Worm (Caenorhabditis elegans) whole organism, late embryonic: ENCODE data around the gene acbp-5.

Source experiments
- C08G9.2 ChIP-seq: sonication (generic microtip); optimal IDR thresholded peaks from 2 replicates; lab custom pipeline; 2016; ENCODE audit warnings: mild to moderate bottlenecking, missing genetic modification characterization, moderate library complexity, missing compliant biosample characterization
- K02D7.2 ChIP-seq: sonication (generic microtip); optimal IDR thresholded peaks from 2 replicates; lab custom pipeline; 2017; ENCODE audit warnings: mild to moderate bottlenecking, missing genetic modification characterization, missing compliant biosample characterization
- ahr-1 ChIP-seq: sonication (generic microtip); optimal IDR thresholded peaks from 2 replicates; lab custom pipeline; 2016; ENCODE audit warnings: missing genetic modification characterization, missing compliant biosample characterization
- ceh-14 ChIP-seq: sonication (generic microtip); optimal IDR thresholded peaks from 2 replicates; lab custom pipeline; 2016; ENCODE audit warnings: missing genotype, missing genetic modification characterization, missing compliant biosample characterization
- ceh-2 ChIP-seq: sonication (generic microtip); optimal IDR thresholded peaks from 2 replicates; lab custom pipeline; 2016; ENCODE audit warnings: missing genotype, missing genetic modification characterization, missing compliant biosample characterization
- ceh-22 ChIP-seq: sonication (generic microtip); optimal IDR thresholded peaks from 2 replicates; lab custom pipeline; 2017; ENCODE audit warnings: missing biosample characterization, missing genetic modification characterization
- ceh-34 ChIP-seq: sonication (generic microtip); optimal IDR thresholded peaks from 2 replicates; lab custom pipeline; 2016; ENCODE audit warnings: mild to moderate bottlenecking, missing genetic modification characterization, missing compliant biosample characterization
- ceh-48 ChIP-seq: sonication (generic microtip); optimal IDR thresholded peaks from 2 replicates; lab custom pipeline; 2016; ENCODE audit warnings: missing genetic modification characterization, inconsistent platforms, missing compliant biosample characterization
- che-1 ChIP-seq: sonication (generic microtip); optimal IDR thresholded peaks from 2 replicates; lab custom pipeline; 2016; ENCODE audit warnings: mild to moderate bottlenecking, missing genetic modification characterization, missing compliant biosample characterization
- dmd-4 ChIP-seq: sonication (generic microtip); optimal IDR thresholded peaks from 2 replicates; lab custom pipeline; 2016; ENCODE audit warnings: borderline replicate concordance, missing genetic modification characterization, missing compliant biosample characterization
- dve-1 ChIP-seq: sonication (generic microtip); optimal IDR thresholded peaks from 2 replicates; lab custom pipeline; 2017; ENCODE audit warnings: antibody characterized with exemption, mild to moderate bottlenecking, missing genetic modification characterization, missing compliant biosample characterization
- elt-2 ChIP-seq: sonication (generic microtip); optimal IDR thresholded peaks from 2 replicates; lab custom pipeline; 2016; ENCODE audit warnings: missing genetic modification reagents, missing genetic modification characterization, missing compliant biosample characterization
- ets-4 ChIP-seq: sonication (generic microtip); optimal IDR thresholded peaks from 2 replicates; lab custom pipeline; 2016; ENCODE audit warnings: missing genetic modification characterization, missing compliant biosample characterization
- fax-1 ChIP-seq: sonication (generic microtip); optimal IDR thresholded peaks from 2 replicates; lab custom pipeline; 2016; ENCODE audit warnings: missing genotype, missing genetic modification characterization, missing compliant biosample characterization
- fkh-10 ChIP-seq: fragments of 150-350 bp; optimal IDR thresholded peaks from 2 replicates; lab custom pipeline; 2014; ENCODE audit warnings: missing biosample characterization, missing genetic modification reagents, missing genetic modification characterization
- fkh-6 ChIP-seq: sonication (generic microtip); optimal IDR thresholded peaks from 2 replicates; lab custom pipeline; 2016; ENCODE audit warnings: missing genetic modification characterization, missing compliant biosample characterization
- gmeb-2 ChIP-seq: sonication (generic microtip); optimal IDR thresholded peaks from 2 replicates; lab custom pipeline; 2016; ENCODE audit warnings: missing genetic modification characterization, inconsistent platforms, missing compliant biosample characterization
- hlh-13 ChIP-seq: fragments of 200-800 bp; sonication (Bioruptor generic); optimal IDR thresholded peaks from 2 replicates; lab custom pipeline; 2018; ENCODE audit warnings: mild to moderate bottlenecking, missing genetic modification characterization, missing compliant biosample characterization
- hlh-6 ChIP-seq: sonication (generic microtip); optimal IDR thresholded peaks from 2 replicates; lab custom pipeline; 2016; ENCODE audit warnings: missing genotype, missing genetic modification characterization, missing compliant biosample characterization
- hlh-8 ChIP-seq: sonication (generic microtip); optimal IDR thresholded peaks from 2 replicates; lab custom pipeline; 2016; ENCODE audit warnings: missing genotype, missing genetic modification characterization, missing compliant biosample characterization
- lim-6 ChIP-seq: sonication (generic microtip); optimal IDR thresholded peaks from 2 replicates; lab custom pipeline; 2016; ENCODE audit warnings: missing genetic modification characterization, missing compliant biosample characterization
- lin-11 ChIP-seq: fragments of 200-800 bp; sonication (Bioruptor generic); optimal IDR thresholded peaks from 2 replicates; lab custom pipeline; 2018; ENCODE audit warnings: mild to moderate bottlenecking, missing genetic modification characterization, missing compliant biosample characterization
- mec-3 ChIP-seq: sonication (generic microtip); optimal IDR thresholded peaks from 2 replicates; lab custom pipeline; 2016; ENCODE audit warnings: borderline replicate concordance, missing genetic modification characterization, missing compliant biosample characterization
- nfya-1 ChIP-seq: sonication (generic microtip); optimal IDR thresholded peaks from 2 replicates; lab custom pipeline; 2017; ENCODE audit warnings: missing genetic modification characterization, mild to moderate bottlenecking, missing compliant biosample characterization, antibody characterized with exemption, moderate library complexity
- nhr-11 ChIP-seq: fragments of 150-350 bp; optimal IDR thresholded peaks from 2 replicates; lab custom pipeline; 2014; ENCODE audit warnings: missing biosample characterization, missing genetic modification characterization
- npax-4 ChIP-seq: sonication (generic microtip); optimal IDR thresholded peaks from 2 replicates; lab custom pipeline; 2016; ENCODE audit warnings: missing genetic modification characterization, missing compliant biosample characterization
- odd-2 ChIP-seq: sonication (generic microtip); optimal IDR thresholded peaks from 2 replicates; lab custom pipeline; 2017; ENCODE audit warnings: antibody characterized with exemption, mild to moderate bottlenecking, missing genetic modification characterization, missing compliant biosample characterization
- pag-3 ChIP-seq: sonication (generic microtip); optimal IDR thresholded peaks from 2 replicates; lab custom pipeline; 2016; ENCODE audit warnings: missing compliant biosample characterization, missing genetic modification characterization, borderline replicate concordance
- pat-9 ChIP-seq: fragments of 200-800 bp; sonication (Bioruptor generic); optimal IDR thresholded peaks from 2 replicates; lab custom pipeline; 2018; ENCODE audit warnings: mild to moderate bottlenecking, missing genetic modification characterization, moderate library complexity, missing compliant biosample characterization
- pqm-1 ChIP-seq: sonication (generic microtip); optimal IDR thresholded peaks from 2 replicates; lab custom pipeline; 2016; ENCODE audit warnings: missing genetic modification characterization, missing compliant biosample characterization
- pros-1 ChIP-seq: fragments of 150-350 bp; optimal IDR thresholded peaks from 2 replicates; lab custom pipeline; 2014; ENCODE audit warnings: missing biosample characterization, missing genetic modification reagents, missing genetic modification characterization
- unc-42 ChIP-seq: sonication (generic microtip); optimal IDR thresholded peaks from 2 replicates; lab custom pipeline; 2016; ENCODE audit warnings: missing genotype, missing genetic modification characterization, missing compliant biosample characterization
- unc-55 ChIP-seq: sonication (generic microtip); optimal IDR thresholded peaks from 2 replicates; lab custom pipeline; 2017; ENCODE audit warnings: missing biosample characterization, missing genetic modification reagents, missing genetic modification characterization
- unc-86 ChIP-seq: sonication (generic microtip); optimal IDR thresholded peaks from 2 replicates; lab custom pipeline; 2016; ENCODE audit warnings: missing genetic modification characterization, missing compliant biosample characterization
- zip-5 ChIP-seq: sonication (generic microtip); optimal IDR thresholded peaks from 2 replicates; lab custom pipeline; 2016; ENCODE audit warnings: missing genetic modification characterization, missing compliant biosample characterization

Gene acbp-5

ce11 chrIII:13625650-13626430 lies 15.6 kb downstream of the acbp-5 start:
- TF ChIP-seq che-1 (tag; lab: Kevin White, UChicago), result no peak
- no peak for TF ChIP-seq fkh-6 (tag; lab: Kevin White, UChicago)
- no peak for TF ChIP-seq hlh-13
- TF ChIP-seq fkh-10 (GFP tag; lab: Kevin White, UChicago), result no peak
- TF ChIP-seq pag-3 (tag; lab: Kevin White, UChicago), result no peak
- TF ChIP-seq ceh-48 (tag; lab: Kevin White, UChicago), result no peak
- TF ChIP-seq unc-86 (tag; lab: Kevin White, UChicago), result no peak
- TF ChIP-seq nfya-1 (tag; lab: Kevin White, UChicago), result no peak
- no peak for TF ChIP-seq elt-2 (tag; lab: Kevin White, UChicago)
- no peak for TF ChIP-seq ceh-2 (tag; lab: Kevin White, UChicago)
- TF ChIP-seq nhr-11 (tag; lab: Kevin White, UChicago), result no peak
- no peak for TF ChIP-seq ets-4
- TF ChIP-seq lim-6, result no peak
- TF ChIP-seq mec-3, result no peak
- TF ChIP-seq lin-11 (tag; lab: Kevin White, UChicago), result no peak
- TF ChIP-seq pqm-1 (tag; lab: Kevin White, UChicago), result no peak
- TF ChIP-seq hlh-6 (tag; lab: Kevin White, UChicago), result no peak
- no peak for TF ChIP-seq pros-1
- TF ChIP-seq dve-1 (tag; lab: Kevin White, UChicago), result no peak

- no peak for TF ChIP-seq nhr-11 (tag; lab: Kevin White, UChicago)
- TF ChIP-seq hlh-8, result no peak
- no peak for TF ChIP-seq fax-1 (tag; lab: Kevin White, UChicago)
- TF ChIP-seq zip-5 (tag; lab: Kevin White, UChicago), result no peak
- no peak for TF ChIP-seq nfya-1 (tag; lab: Kevin White, UChicago)
- TF ChIP-seq che-1 (tag; lab: Kevin White, UChicago), result no peak
- no peak for TF ChIP-seq ceh-48 (tag; lab: Kevin White, UChicago)
- TF ChIP-seq ahr-1, result no peak
- TF ChIP-seq ceh-22 (tag; lab: Kevin White, UChicago), result no peak
- no peak for TF ChIP-seq unc-55 (GFP tag; lab: Kevin White, UChicago)
- no peak for TF ChIP-seq ceh-14 (tag; lab: Kevin White, UChicago)
- TF ChIP-seq gmeb-2 (tag; lab: Kevin White, UChicago), result no peak
- no peak for TF ChIP-seq pat-9 (tag; lab: Kevin White, UChicago)
- no peak for TF ChIP-seq K02D7.2 (tag; lab: Kevin White, UChicago)
- no peak for TF ChIP-seq npax-4 (tag; lab: Kevin White, UChicago)
- no peak for TF ChIP-seq ceh-34 (tag; lab: Kevin White, UChicago)
- no peak for TF ChIP-seq lim-6
- TF ChIP-seq unc-86 (tag; lab: Kevin White, UChicago), result no peak
Observed at ce11 chrIII:13624226-13624625, 17.3 kb downstream of the acbp-5 start, which contains the start of gene taf-9. Gene taf-9 (plus strand): TSS chrIII:13624276.

- TF ChIP-seq pros-1, result no peak
- TF ChIP-seq lin-11 (tag; lab: Kevin White, UChicago), result no peak
- TF ChIP-seq npax-4 (tag; lab: Kevin White, UChicago), result no peak
- TF ChIP-seq dmd-4, result no peak
- TF ChIP-seq odd-2, result no peak
- no peak for TF ChIP-seq ceh-14 (tag; lab: Kevin White, UChicago)
- TF ChIP-seq, all 69 proteins: peak for 0
Observed at ce11 chrIII:13623014-13623413, 18.5 kb downstream of the acbp-5 start, which contains the start of gene mlc-5. Gene mlc-5 (plus strand): TSS chrIII:13623314.

DNA sequence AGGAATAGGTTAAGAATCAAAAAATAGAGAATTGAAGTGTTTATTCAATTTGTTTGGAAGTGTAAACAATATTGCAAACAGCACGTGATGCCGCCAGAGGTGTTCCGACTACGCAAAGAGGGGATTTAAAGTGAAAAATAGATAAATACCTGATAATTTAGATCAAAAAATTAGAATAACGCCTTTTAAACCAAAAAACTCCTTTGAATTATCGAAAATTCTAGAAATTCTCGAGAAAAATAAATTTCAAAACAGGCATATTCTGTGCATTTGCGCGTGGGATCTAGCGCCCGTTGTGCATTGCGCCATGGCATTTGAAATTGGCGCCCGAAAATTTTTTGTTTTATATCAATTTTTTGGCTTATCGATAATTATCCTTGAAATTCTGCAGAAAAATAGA lies 19.2 kb downstream of the acbp-5 start, which contains the start of gene hip-1:
Gene hip-1 (minus strand): TSS at position 225 of the 400 bp plus-strand sequence.
- TF ChIP-seq C08G9.2 (tag; lab: Kevin White, UChicago), result no peak
- TF ChIP-seq nfya-1 (tag; lab: Kevin White, UChicago), result peak; percentile 13
- peak; percentile 28 for TF ChIP-seq unc-42 (tag; lab: Kevin White, UChicago)
